Fruit fly (Drosophila melanogaster) whole organism, embryonic: ENCODE data around the gene mRpL14.

ENCODE experiments used
- CG10147 ChIP-seq: fragments of 200-800 bp; sonication (Bioruptor generic); optimal IDR thresholded peaks from 2 replicates; lab custom pipeline; 2019; ENCODE audit warnings: missing biosample characterization, mild to moderate bottlenecking, missing genetic modification characterization, moderate library complexity
- CG11398 ChIP-seq: fragments of 200-800 bp; sonication (Bioruptor generic); optimal IDR thresholded peaks from 2 replicates; lab custom pipeline; 2016; ENCODE audit warnings: missing biosample characterization, missing genetic modification characterization
- CG12071 ChIP-seq: fragments of 200-800 bp; sonication (Bioruptor generic); optimal IDR thresholded peaks from 3 replicates; lab custom pipeline; 2018; ENCODE audit warnings: missing biosample characterization, mild to moderate bottlenecking, missing genetic modification characterization
- CG3163 ChIP-seq: fragments of 200-800 bp; sonication (Bioruptor generic); optimal IDR thresholded peaks from 3 replicates; lab custom pipeline; 2016; ENCODE audit warnings: missing biosample characterization, missing genetic modification characterization
- Opbp ChIP-seq: fragments of 200-800 bp; sonication (Bioruptor generic); IDR thresholded peaks from 3 replicates; pipeline ENCODE4 v1.3.6; 2022; ENCODE audit warnings: missing biosample characterization, missing genetic modification characterization; ENCODE audit not compliant: partially characterized antibody
- bigmax ChIP-seq: fragments of 200-800 bp; sonication (Bioruptor generic); optimal IDR thresholded peaks from 2 replicates; lab custom pipeline; 2018; ENCODE audit warnings: missing biosample characterization, mild to moderate bottlenecking, missing genetic modification characterization

The mRpL14 gene

dm6 chrX:2294474-2295434 is 49.7 kb downstream of the mRpL14 start (continued):
- TF ChIP-seq Opbp (no peak), CG10147 (no peak), bigmax (GFP tag; lab: Kevin White, UChicago) (no peak), CG12071 (GFP tag; lab: Kevin White, UChicago) (peak; percentile 26), CG11398 (GFP tag; lab: Kevin White, UChicago) (peak; percentile 9), CG3163 (GFP tag; lab: Kevin White, UChicago) (peak; percentile 69)
- TF ChIP-seq, all 482 proteins: peak for 91
